Fruit fly (Drosophila melanogaster): ENCODE results near the gene CG9018.

Gene CG9018

dm6 chr3L:2229172-2229696 lies 7.6 kb downstream of the CG9018 start, which contains the start of gene Oseg2:
TSS of gene Oseg2 (plus strand) at chr3L:2229646.
- TF ChIP-seq CG12605 (GFP tag; IDR thresholded peaks at IDR 0.05) (peak; percentile 85), Ets98B (GFP tag; IDR thresholded peaks at IDR 0.05) (no peak)

- no peak for TF ChIP-seq D1 (tag; optimal IDR thresholded peaks at IDR 0.05)
- TF ChIP-seq CG10348 (GFP tag; IDR thresholded peaks at IDR 0.05) = no peak
- TF ChIP-seq CG4496 (GFP tag; IDR thresholded peaks at IDR 0.05) = no peak
- TF ChIP-seq CG8159 (tag; optimal IDR thresholded peaks at IDR 0.05) = no peak
These were observed 8.3 kb downstream of the CG9018 start for dm6 chr3L:2228367-2229171.

- TF ChIP-seq CG34367 (tag; optimal IDR thresholded peaks at IDR 0.05) = no peak
- no peak for TF ChIP-seq Ets98B (GFP tag; IDR thresholded peaks at IDR 0.05)
- no peak for TF ChIP-seq CG14655 (GFP tag; optimal IDR thresholded peaks at IDR 0.05)
- TF ChIP-seq fd96Ca (GFP tag; IDR thresholded peaks at IDR 0.05) = no peak
- TF ChIP-seq D1 (tag; optimal IDR thresholded peaks at IDR 0.05) = no peak
- no peak for TF ChIP-seq CG13204 (GFP tag; optimal IDR thresholded peaks at IDR 0.05)
- no peak for TF ChIP-seq gl (tag; optimal IDR thresholded peaks at IDR 0.05)
- no peak for TF ChIP-seq EcR (GFP tag; optimal IDR thresholded peaks at IDR 0.05)
These were observed 24.5 kb downstream of the CG9018 start, which contains the start of gene CG15878 for dm6 chr3L:2212403-2212802. TSS of gene CG15878 (minus strand) at chr3L:2212503.

- TF ChIP-seq Snoo (tag; optimal IDR thresholded peaks at IDR 0.05) = no peak
- TF ChIP-seq CG15710 (tag; optimal IDR thresholded peaks at IDR 0.05) = no peak
- no peak for TF ChIP-seq CG32121 (GFP tag; IDR thresholded peaks at IDR 0.05)
- TF ChIP-seq EcR (GFP tag; optimal IDR thresholded peaks at IDR 0.05) = no peak
- TF ChIP-seq Pif1A (GFP tag; optimal IDR thresholded peaks at IDR 0.05) = no peak
- TF ChIP-seq fd96Ca (GFP tag; IDR thresholded peaks at IDR 0.05) = no peak
- no peak for TF ChIP-seq rn (GFP tag; IDR thresholded peaks at IDR 0.05)
- TF ChIP-seq gl (tag; optimal IDR thresholded peaks at IDR 0.05) = no peak
These were observed 40.2 kb downstream of the CG9018 start, which contains the start of gene CG8960 for dm6 chr3L:2196713-2197112. TSS of gene CG8960 (plus strand) at chr3L:2197013.

dm6 chr3L:2191994-2192450 lies 44.9 kb downstream of the CG9018 start, which contains the start of gene CG5707:
TSS of gene CG5707 (minus strand) at chr3L:2192221.
- no peak for TF ChIP-seq CG32121 (GFP tag; IDR thresholded peaks at IDR 0.05)
- no peak for TF ChIP-seq CG8301 (tag; optimal IDR thresholded peaks at IDR 0.05)
- no peak for TF ChIP-seq Ets98B (GFP tag; IDR thresholded peaks at IDR 0.05)
- TF ChIP-seq fd96Ca (GFP tag; IDR thresholded peaks at IDR 0.05) = no peak; the same call in 2 of the 3 replicates
- TF ChIP-seq CG9948 (tag; optimal IDR thresholded peaks at IDR 0.05) = no peak
- no peak for TF ChIP-seq rn (GFP tag; IDR thresholded peaks at IDR 0.05)
- no peak for TF ChIP-seq CG10348 (GFP tag; IDR thresholded peaks at IDR 0.05)
- no peak for TF ChIP-seq CG8159 (tag; optimal IDR thresholded peaks at IDR 0.05)
- TF ChIP-seq CG12605 (GFP tag; IDR thresholded peaks at IDR 0.05) = no peak
- TF ChIP-seq Pif1B (GFP tag; optimal IDR thresholded peaks at IDR 0.05) = no peak
- TF ChIP-seq gl (tag; optimal IDR thresholded peaks at IDR 0.05) = no peak
- no peak for TF ChIP-seq D1 (tag; optimal IDR thresholded peaks at IDR 0.05)
- TF ChIP-seq CG34367 (tag; optimal IDR thresholded peaks at IDR 0.05) = no peak
- no peak for TF ChIP-seq EcR (GFP tag; optimal IDR thresholded peaks at IDR 0.05)
- no peak for TF ChIP-seq Pif1A (GFP tag; optimal IDR thresholded peaks at IDR 0.05)
- TF ChIP-seq CG4496 (GFP tag; IDR thresholded peaks at IDR 0.05) = no peak
- no peak for TF ChIP-seq CG13204 (GFP tag; optimal IDR thresholded peaks at IDR 0.05)

dm6 chr3L:2191512-2191911 lies 45.4 kb downstream of the CG9018 start:
- no peak for TF ChIP-seq gl (tag; optimal IDR thresholded peaks at IDR 0.05)

- TF ChIP-seq CG32121 (GFP tag; IDR thresholded peaks at IDR 0.05) (no peak), gl (tag; optimal IDR thresholded peaks at IDR 0.05) (no peak), CG34367 (tag; optimal IDR thresholded peaks at IDR 0.05) (no peak), CG13204 (GFP tag; optimal IDR thresholded peaks at IDR 0.05) (no peak), EcR (GFP tag; optimal IDR thresholded peaks at IDR 0.05) (no peak), CG14655 (GFP tag; optimal IDR thresholded peaks at IDR 0.05) (no peak), CG10348 (GFP tag; IDR thresholded peaks at IDR 0.05) (no peak), D1 (tag; optimal IDR thresholded peaks at IDR 0.05) (no peak), fd96Ca (GFP tag; IDR thresholded peaks at IDR 0.05) (no peak), CG12605 (GFP tag; IDR thresholded peaks at IDR 0.05) (no peak), CG8301 (tag; optimal IDR thresholded peaks at IDR 0.05) (no peak), CG17806 (tag; optimal IDR thresholded peaks at IDR 0.05) (no peak), Pif1B (GFP tag; optimal IDR thresholded peaks at IDR 0.05) (no peak), CG15710 (tag; optimal IDR thresholded peaks at IDR 0.05) (no peak), Snoo (tag; optimal IDR thresholded peaks at IDR 0.05) (no peak), CG4496 (GFP tag; IDR thresholded peaks at IDR 0.05) (no peak), Ets98B (GFP tag; IDR thresholded peaks at IDR 0.05) (no peak), CG9948 (tag; optimal IDR thresholded peaks at IDR 0.05) (no peak), rn (GFP tag; IDR thresholded peaks at IDR 0.05) (no peak), CG8159 (tag; optimal IDR thresholded peaks at IDR 0.05) (no peak)
These were observed 51.2 kb downstream of the CG9018 start, which contains the start of gene CG13810 for dm6 chr3L:2185630-2186029. TSS of gene CG13810 (plus strand) at chr3L:2185930.
